Fruit fly (Drosophila melanogaster): ENCODE results near the gene sky.

dm6 chr2L:20891188-20891587 lies 27.5 kb downstream of the sky start:
- TF ChIP-seq CG8478 (optimal IDR thresholded peaks at IDR 0.05) (no peak), psq (optimal IDR thresholded peaks at IDR 0.05) (no peak)

Measured in whole organism.